Worm (Caenorhabditis elegans) whole organism, late embryonic: ENCODE measurements around the gene ppm-1.G.
A peak's percentile ranks its signal among the peaks of the same experiment; 100 is the strongest.

Source experiments
- C38D4.7 ChIP-seq: fragments of 200-800 bp; sonication (Bioruptor generic); optimal IDR thresholded peaks from 2 replicates; lab custom pipeline; 2018; ENCODE audit warnings: mild to moderate bottlenecking, missing genetic modification characterization, moderate library complexity, missing compliant biosample characterization
- ama-1 ChIP-seq: fragments of 150-350 bp; optimal IDR thresholded peaks from 2 replicates; lab custom pipeline; 2014
- ceh-14 ChIP-seq: sonication (generic microtip); optimal IDR thresholded peaks from 2 replicates; lab custom pipeline; 2016; ENCODE audit warnings: missing genotype, missing genetic modification characterization, missing compliant biosample characterization
- ceh-45 ChIP-seq: fragments of 200-800 bp; sonication (Bioruptor generic); IDR thresholded peaks from 2 replicates; pipeline ENCODE4 v1.3.6; 2022; ENCODE audit warnings: missing genetic modification reagents, missing genetic modification characterization, missing compliant biosample characterization
- che-1 ChIP-seq: sonication (generic microtip); optimal IDR thresholded peaks from 2 replicates; lab custom pipeline; 2016; ENCODE audit warnings: mild to moderate bottlenecking, missing genetic modification characterization, missing compliant biosample characterization
- fkh-10 ChIP-seq: fragments of 150-350 bp; optimal IDR thresholded peaks from 2 replicates; lab custom pipeline; 2014; ENCODE audit warnings: missing biosample characterization, missing genetic modification reagents, missing genetic modification characterization
- gmeb-2 ChIP-seq: sonication (generic microtip); optimal IDR thresholded peaks from 2 replicates; lab custom pipeline; 2016; ENCODE audit warnings: missing genetic modification characterization, inconsistent platforms, missing compliant biosample characterization
- ttx-3 ChIP-seq: sonication (generic microtip); optimal IDR thresholded peaks from 2 replicates; lab custom pipeline; 2016; ENCODE audit warnings: missing genetic modification reagents, missing genetic modification characterization, missing compliant biosample characterization

Gene ppm-1.G

DNA sequence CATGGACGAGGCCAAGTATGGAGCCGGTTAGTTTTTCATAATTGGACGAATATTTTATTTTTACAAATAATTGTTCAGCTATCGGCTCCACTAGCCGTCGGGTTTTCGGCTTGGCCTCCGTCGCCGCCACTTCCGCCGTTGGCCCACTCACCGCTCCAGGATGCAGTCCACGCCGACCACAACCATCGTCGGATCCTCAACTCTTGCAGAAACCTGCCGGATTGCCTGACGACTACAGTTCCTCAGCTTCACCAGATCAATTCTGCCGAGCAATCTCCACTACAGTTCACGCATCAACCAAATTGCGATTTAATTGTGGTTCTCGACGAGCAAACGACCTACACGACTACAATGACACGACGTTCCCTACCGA lies 50.9 kb downstream of the ppm-1.G start:
- TF ChIP-seq ceh-45 (GFP tag; lab: Robert Waterston, UW): 0 out of 2 replicates have a peak, but pooled peaks have one; percentile 25
- no peak for TF ChIP-seq fkh-10 (GFP tag; lab: Kevin White, UChicago)

DNA sequence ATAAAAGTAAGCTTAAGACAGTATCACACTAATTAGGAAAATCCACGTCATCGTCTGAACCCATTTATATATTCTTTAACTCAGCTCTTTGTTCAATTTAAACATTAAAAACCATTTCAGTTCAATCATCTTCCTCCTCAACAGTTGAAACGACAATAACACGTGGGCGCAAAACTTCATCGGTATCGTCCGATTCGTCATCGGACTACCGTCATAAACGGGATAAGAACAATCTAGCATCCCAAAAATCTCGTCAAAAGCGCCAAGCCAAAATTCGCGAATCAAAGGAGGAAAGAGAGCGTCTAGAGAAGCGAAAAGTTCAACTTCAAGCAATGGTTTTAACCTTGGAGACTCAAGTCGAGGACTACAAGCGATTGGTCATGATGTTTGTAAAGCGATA lies 51.7 kb downstream of the ppm-1.G start:
- TF ChIP-seq gmeb-2 (tag; lab: Kevin White, UChicago) (no peak), ceh-14 (tag; lab: Kevin White, UChicago) (no peak), ama-1 (lab: Kevin White, UChicago) (peak; percentile 54), C38D4.7 (GFP tag; lab: Kevin White, UChicago) (no peak), che-1 (tag; lab: Kevin White, UChicago) (no peak), ttx-3 (no peak)
- TF ChIP-seq, all 69 proteins: peak for 1
